Worm (Caenorhabditis elegans) whole organism, L3 larva: ENCODE measurements around the gene T07D3.4.

Experiments used
- elt-1 ChIP-seq: fragments of 150-350 bp; optimal IDR thresholded peaks from 2 replicates; lab custom pipeline; 2014; ENCODE audit warnings: missing biosample characterization, missing genetic modification characterization
- elt-3 ChIP-seq, 3 experiments: fragments of 150-350 bp in 1 of 3; sonication (generic microtip) in 2 of 3; optimal IDR thresholded peaks; 2 replicates in 2 of 3; 4 replicates in 1 of 3; lab custom pipeline; 2014 to 2017; ENCODE audit warnings: missing biosample characterization in 3 of 3, missing genetic modification characterization in 3 of 3
- fkh-10 ChIP-seq: sonication (generic microtip); optimal IDR thresholded peaks from 2 replicates; lab custom pipeline; 2017; ENCODE audit warnings: missing biosample characterization, missing genetic modification reagents, missing genetic modification characterization
- nhr-11 ChIP-seq: fragments of 150-350 bp; optimal IDR thresholded peaks from 2 replicates; lab custom pipeline; 2014; ENCODE audit warnings: missing biosample characterization, missing genetic modification characterization
- nhr-237 ChIP-seq: fragments of 150-350 bp; optimal IDR thresholded peaks from 2 replicates; lab custom pipeline; 2014; ENCODE audit warnings: missing biosample characterization, missing genetic modification characterization
- nhr-67 ChIP-seq: fragments of 150-350 bp; optimal IDR thresholded peaks from 2 replicates; lab custom pipeline; 2014; ENCODE audit warnings: missing biosample characterization, missing genetic modification characterization
- pqm-1 ChIP-seq: fragments of 150-350 bp; optimal IDR thresholded peaks from 2 replicates; lab custom pipeline; 2017; ENCODE audit warnings: missing biosample characterization, missing genetic modification characterization, inconsistent platforms
- tbx-2 ChIP-seq: sonication (generic microtip); optimal IDR thresholded peaks from 2 replicates; lab custom pipeline; 2016; ENCODE audit warnings: mild to moderate bottlenecking, missing genetic modification characterization, missing compliant biosample characterization
- ztf-11 ChIP-seq: fragments of 150-350 bp; optimal IDR thresholded peaks from 2 replicates; lab custom pipeline; 2014; ENCODE audit warnings: missing biosample characterization, missing genetic modification characterization

DNA sequence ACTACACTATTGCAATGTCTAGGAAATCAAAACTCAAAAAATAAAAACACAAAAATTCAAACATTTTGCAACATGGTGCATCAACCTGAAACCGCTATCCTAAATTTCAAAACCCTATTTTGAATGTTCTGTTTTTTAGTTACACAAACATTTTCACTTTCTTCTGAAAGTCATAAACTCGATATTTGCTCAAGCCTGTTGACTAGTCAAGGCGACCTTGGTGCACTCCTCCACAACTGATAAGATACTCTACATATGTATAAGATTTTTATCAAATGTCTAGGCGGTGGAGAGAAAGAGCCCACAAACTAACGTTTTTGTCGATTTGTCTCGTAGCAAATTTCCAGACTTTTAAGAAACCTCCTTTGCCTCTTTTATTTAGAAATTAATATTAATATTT lies at the start of gene T07D3.4:
- TF ChIP-seq nhr-11 (tag; lab: Kevin White, UChicago) (no peak), pqm-1 (tag; lab: Kevin White, UChicago) (peak; percentile 13), tbx-2 (tag; lab: Kevin White, UChicago) (no peak), nhr-67 (no peak), elt-1 (tag; lab: Kevin White, UChicago) (no peak), ztf-11 (tag; lab: Kevin White, UChicago) (no peak), nhr-237 (tag; lab: Kevin White, UChicago) (no peak), fkh-10 (GFP tag; lab: Kevin White, UChicago) (no peak), elt-3 (tag; optimal IDR thresholded peaks at IDR 0.05; lab: Kevin White, UChicago) (no peak)
